Fruit fly (Drosophila melanogaster): ENCODE results near the gene CG4238.

dm6 chr2L:2013057-2013456 is 3.4 kb downstream of the CG4238 start:
- TF ChIP-seq insv (optimal IDR thresholded peaks at IDR 0.05) (no peak), psq (optimal IDR thresholded peaks at IDR 0.05) (no peak), h (optimal IDR thresholded peaks at IDR 0.05) (no peak), ttk (optimal IDR thresholded peaks at IDR 0.05) (no peak), Myc (optimal IDR thresholded peaks at IDR 0.05) (no peak), Sin3A (optimal IDR thresholded peaks at IDR 0.05) (no peak)
